Worm (Caenorhabditis elegans): ENCODE results near the gene C01G12.3.

The C01G12.3 gene

DNA sequence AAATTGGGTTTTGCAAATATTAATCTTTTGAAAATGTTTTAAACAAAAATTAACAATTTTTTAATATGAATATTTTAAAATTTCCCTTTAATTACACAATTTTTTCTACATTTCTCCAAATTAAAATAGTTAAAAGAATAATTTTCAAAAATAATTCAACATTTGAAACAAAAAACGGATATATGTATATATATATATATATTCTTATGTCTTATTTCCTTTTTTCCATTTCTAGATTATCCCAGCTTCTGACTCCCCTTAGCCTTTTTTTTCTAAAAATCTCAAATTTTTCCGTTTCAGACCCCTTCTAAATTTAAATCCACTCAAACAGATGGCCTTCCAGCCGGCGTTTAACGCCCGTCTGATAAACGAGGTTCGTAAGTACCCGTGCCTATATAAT is 8.8 kb downstream of the C01G12.3 start, which contains the start of gene madf-5:
madf-5 (plus strand) TSS at position 301 of the 400 bp plus-strand sequence.
- no peak for TF ChIP-seq snpc-4 (tag; optimal IDR thresholded peaks at IDR 0.05)
- no peak for TF ChIP-seq set-16 (GFP tag; IDR thresholded peaks at IDR 0.05)
- no peak for TF ChIP-seq aly-2 (tag; optimal IDR thresholded peaks at IDR 0.05)
- no peak for TF ChIP-seq hif-1 (tag; optimal IDR thresholded peaks at IDR 0.05)

DNA sequence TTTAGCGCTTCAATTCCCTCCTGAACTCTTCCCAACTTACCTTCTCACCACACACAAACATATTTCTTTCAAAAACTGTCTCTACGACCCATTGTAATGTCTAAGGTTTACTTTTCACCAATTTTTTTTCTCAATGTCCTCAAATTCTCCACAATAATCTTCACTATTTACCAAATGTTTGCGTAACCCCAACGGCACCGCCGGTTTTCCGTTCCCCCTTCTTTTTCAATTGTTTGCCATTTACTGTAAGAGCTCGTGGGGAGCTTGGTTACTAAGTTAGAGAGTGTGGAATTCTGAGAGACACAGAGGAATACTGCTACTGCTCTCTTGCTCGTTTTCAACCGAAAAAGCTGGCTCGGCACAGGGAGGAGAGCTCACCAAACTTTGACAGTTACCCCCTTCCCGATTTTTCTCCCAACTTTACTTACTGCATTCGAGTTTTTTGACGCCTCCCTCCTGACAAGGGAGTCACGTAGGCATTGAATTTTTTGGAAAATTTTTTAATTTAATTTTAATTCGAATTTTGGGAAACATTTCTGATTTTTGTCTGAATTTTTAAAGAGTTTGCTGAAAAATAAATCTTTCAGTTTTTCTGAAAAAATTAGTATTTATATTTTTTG is 11.5 kb downstream of the C01G12.3 start:
- TF ChIP-seq nhr-102 (tag; optimal IDR thresholded peaks at IDR 0.05) (no peak), nhr-77 (tag; optimal IDR thresholded peaks at IDR 0.05) (no peak), saeg-2 (GFP tag; IDR thresholded peaks at IDR 0.05) (no peak), R02D3.7 (tag; optimal IDR thresholded peaks at IDR 0.05) (no peak), daf-12 (tag; optimal IDR thresholded peaks at IDR 0.05) (no peak), mdl-1 (tag; optimal IDR thresholded peaks at IDR 0.05) (no peak), unc-130 (GFP tag; optimal IDR thresholded peaks at IDR 0.05) (no peak), fos-1 (tag; optimal IDR thresholded peaks at IDR 0.05) (no peak), madf-5 (GFP tag; IDR thresholded peaks at IDR 0.05) (peak; percentile 35 to 73; a peak in 2 of 4 replicates), arid-1 (GFP tag; conservative IDR thresholded peaks at IDR 0.05) (no peak), daf-16 (GFP tag; optimal IDR thresholded peaks at IDR 0.05) (no peak), daf-16 (tag; optimal IDR thresholded peaks at IDR 0.05) (no peak), aha-1 (tag) (peak; percentile 70), daf-19 (GFP tag; conservative IDR thresholded peaks at IDR 0.05) (no peak), ceh-82 (tag; optimal IDR thresholded peaks at IDR 0.05) (no peak), nhr-237 (tag; optimal IDR thresholded peaks at IDR 0.05) (no peak), egl-43 (GFP tag; IDR thresholded peaks at IDR 0.05) (0 out of 2 replicates have a peak, but pooled peaks have one; percentile 11), unc-62 (GFP tag; optimal IDR thresholded peaks at IDR 0.05 in 1 of 2) (peak in 1 of 2 experiments; percentile 86), unc-62 (tag; optimal IDR thresholded peaks at IDR 0.05) (no peak)

DNA sequence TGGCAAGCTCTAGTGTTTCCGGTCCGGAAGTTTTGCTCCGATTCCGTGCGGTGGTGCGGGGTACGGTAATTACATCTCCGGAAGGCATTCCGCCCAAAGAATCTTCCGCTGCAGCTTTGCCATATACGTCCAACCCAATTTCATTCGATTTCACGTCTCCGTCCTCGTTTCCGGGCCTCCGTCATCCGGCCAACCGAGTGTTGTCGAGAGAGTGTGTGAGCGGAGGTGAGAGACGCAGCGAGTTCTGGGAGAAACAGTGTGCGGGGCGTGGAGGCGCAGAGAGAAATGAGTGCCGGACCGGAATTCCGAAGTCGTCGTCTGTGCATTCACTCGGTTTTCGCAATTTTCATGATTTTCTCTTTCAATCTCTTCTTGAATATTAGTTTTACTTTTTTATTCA is 12.8 kb downstream of the C01G12.3 start:
- no peak for TF ChIP-seq daf-12 (tag; optimal IDR thresholded peaks at IDR 0.05)
- TF ChIP-seq set-16 (GFP tag; IDR thresholded peaks at IDR 0.05), result peak; percentile 84
- TF ChIP-seq hmg-1.1 (GFP tag; IDR thresholded peaks at IDR 0.05), result peak; percentile 43; the same call in 1 of the 2 replicates
- peak in 1 of 2 experiments; percentile 10 for TF ChIP-seq lsy-2 (tag; optimal IDR thresholded peaks at IDR 0.05)
- no peak for TF ChIP-seq dmd-6 (GFP tag; IDR thresholded peaks at IDR 0.05)
- no peak for TF ChIP-seq vab-7 (GFP tag; IDR thresholded peaks at IDR 0.05)
- TF ChIP-seq tag-97 (GFP tag; IDR thresholded peaks at IDR 0.05), result no peak
- 0 out of 2 replicates have a peak, but pooled peaks have one; percentile 16 for TF ChIP-seq F26F4.8 (GFP tag; conservative IDR thresholded peaks at IDR 0.05)
- TF ChIP-seq madf-9 (GFP tag; conservative IDR thresholded peaks at IDR 0.05), result no peak
- TF ChIP-seq ctbp-1 (GFP tag; IDR thresholded peaks at IDR 0.05), result 0 out of 2 replicates have a peak, but pooled peaks have one; percentile 51
- peak; percentile 40 for TF ChIP-seq rbr-2 (tag; optimal IDR thresholded peaks at IDR 0.05)
- no peak for TF ChIP-seq lin-15B (tag; optimal IDR thresholded peaks at IDR 0.05)
- TF ChIP-seq fkh-10 (GFP tag; optimal IDR thresholded peaks at IDR 0.05), result peak; percentile 10
- TF ChIP-seq Y75B8A.6 (GFP tag; IDR thresholded peaks at IDR 0.05), result no peak
- TF ChIP-seq zfp-3 (GFP tag; conservative IDR thresholded peaks at IDR 0.05), result no peak
- TF ChIP-seq madf-5 (GFP tag; IDR thresholded peaks at IDR 0.05), result 0 out of 4 replicates have a peak, but pooled peaks of 1 of the 2 experiments have one; percentile 27
- peak; percentile 7 for TF ChIP-seq F37D6.2 (tag; optimal IDR thresholded peaks at IDR 0.05)
- TF ChIP-seq nhr-41 (GFP tag; IDR thresholded peaks at IDR 0.05), result no peak
- TF ChIP-seq cey-2 (tag; optimal IDR thresholded peaks at IDR 0.05; ENCODE audit: borderline replicate concordance, insufficient read depth), result no peak
- TF ChIP-seq daf-16 (GFP tag; optimal IDR thresholded peaks at IDR 0.05), result no peak
- TF ChIP-seq daf-16 (tag; optimal IDR thresholded peaks at IDR 0.05), result peak; percentile 10
- TF ChIP-seq snpc-4 (tag; optimal IDR thresholded peaks at IDR 0.05), result no peak
- TF ChIP-seq egl-43 (GFP tag; IDR thresholded peaks at IDR 0.05), result peak; percentile 63; the same call in 1 of the 2 replicates
